Fruit fly (Drosophila melanogaster) S2 (cell line): ENCODE measurements around the gene Acsx4.

ENCODE experiments used
- CG8478 ChIP-seq: fragments of >200 bp; optimal IDR thresholded peaks from 2 replicates; lab custom pipeline; 2018
- CTCF ChIP-seq, 2 experiments: fragments of >200 bp; optimal IDR thresholded peaks; 2 replicates each; lab custom pipeline; 2018

The Acsx4 gene

dm6 chr3R:19783290-19783689, at the start of gene Acsx4:
Gene Acsx4, plus strand, starts transcription at chr3R:19783522.
- no peak for TF ChIP-seq CTCF (optimal IDR thresholded peaks at IDR 0.05; lab: Kevin White, UChicago)
- no peak for TF ChIP-seq CG8478 (lab: Kevin White, UChicago)

dm6 chr3R:19742893-19743292, 40.4 kb upstream of the Acsx4 start:
- TF ChIP-seq CG8478 (lab: Kevin White, UChicago) (no peak), CTCF (optimal IDR thresholded peaks at IDR 0.05; lab: Kevin White, UChicago) (no peak)

- TF ChIP-seq CG8478 (lab: Kevin White, UChicago), result no peak
- TF ChIP-seq CTCF (optimal IDR thresholded peaks at IDR 0.05; lab: Kevin White, UChicago), result no peak
Observed at dm6 chr3R:19773125-19773524, 10.2 kb upstream of the Acsx4 start, which contains the start of gene Acsx1L. Gene Acsx1L, minus strand, starts transcription at chr3R:19773225.

- peak; percentile 60 to 67 for TF ChIP-seq CTCF (optimal IDR thresholded peaks at IDR 0.05; lab: Kevin White, UChicago)
- TF ChIP-seq CG8478 (lab: Kevin White, UChicago), result no peak
Observed at dm6 chr3R:19774149-19774548, 9.2 kb upstream of the Acsx4 start.

dm6 chr3R:19777180-19777579, 6.1 kb upstream of the Acsx4 start, which contains the start of gene Acsx1R:
Gene Acsx1R, minus strand, starts transcription at chr3R:19777280.
- TF ChIP-seq CG8478 (lab: Kevin White, UChicago), result no peak

- peak; percentile 60 to 84 for TF ChIP-seq CTCF (optimal IDR thresholded peaks at IDR 0.05; lab: Kevin White, UChicago)
- TF ChIP-seq CG8478 (lab: Kevin White, UChicago), result no peak
Observed at dm6 chr3R:19778065-19778800, 5.1 kb upstream of the Acsx4 start, which contains the start of gene Acsx2. Gene Acsx2, plus strand, starts transcription at chr3R:19778750.

dm6 chr3R:19780946-19781345, 2.4 kb upstream of the Acsx4 start, which contains the start of gene Acsx3:
Gene Acsx3, plus strand, starts transcription at chr3R:19781246.
- TF ChIP-seq CG8478 (lab: Kevin White, UChicago) (no peak), CTCF (optimal IDR thresholded peaks at IDR 0.05; lab: Kevin White, UChicago) (no peak)

- TF ChIP-seq CTCF (optimal IDR thresholded peaks at IDR 0.05; lab: Kevin White, UChicago) (no peak), CG8478 (lab: Kevin White, UChicago) (no peak)
Observed at dm6 chr3R:19785451-19785850, 2.1 kb downstream of the Acsx4 start.

dm6 chr3R:19788770-19789169, 5.4 kb downstream of the Acsx4 start:
- TF ChIP-seq CG8478 (lab: Kevin White, UChicago), result no peak
- no peak for TF ChIP-seq CTCF (optimal IDR thresholded peaks at IDR 0.05; lab: Kevin White, UChicago)

dm6 chr3R:19789942-19790774, 6.8 kb downstream of the Acsx4 start:
- TF ChIP-seq CG8478 (lab: Kevin White, UChicago) (no peak), CTCF (optimal IDR thresholded peaks at IDR 0.05; lab: Kevin White, UChicago) (no peak)

- TF ChIP-seq CTCF (optimal IDR thresholded peaks at IDR 0.05; lab: Kevin White, UChicago) (no peak), CG8478 (lab: Kevin White, UChicago) (no peak)
Observed at dm6 chr3R:19790805-19791572, 7.7 kb downstream of the Acsx4 start.

dm6 chr3R:19792697-19793096, 9.4 kb downstream of the Acsx4 start:
- no peak for TF ChIP-seq CTCF (optimal IDR thresholded peaks at IDR 0.05; lab: Kevin White, UChicago)

- TF ChIP-seq CG8478 (lab: Kevin White, UChicago), result no peak
- TF ChIP-seq CTCF (optimal IDR thresholded peaks at IDR 0.05; lab: Kevin White, UChicago), result no peak
Observed at dm6 chr3R:19793661-19794060, 10.3 kb downstream of the Acsx4 start.

- TF ChIP-seq CG8478 (lab: Kevin White, UChicago) (no peak), CTCF (optimal IDR thresholded peaks at IDR 0.05; lab: Kevin White, UChicago) (no peak)
Observed at dm6 chr3R:19795332-19795731, 12.0 kb downstream of the Acsx4 start.
